Worm (Caenorhabditis elegans): Measurements from ENCODE around the gene str-48.

The str-48 gene

DNA sequence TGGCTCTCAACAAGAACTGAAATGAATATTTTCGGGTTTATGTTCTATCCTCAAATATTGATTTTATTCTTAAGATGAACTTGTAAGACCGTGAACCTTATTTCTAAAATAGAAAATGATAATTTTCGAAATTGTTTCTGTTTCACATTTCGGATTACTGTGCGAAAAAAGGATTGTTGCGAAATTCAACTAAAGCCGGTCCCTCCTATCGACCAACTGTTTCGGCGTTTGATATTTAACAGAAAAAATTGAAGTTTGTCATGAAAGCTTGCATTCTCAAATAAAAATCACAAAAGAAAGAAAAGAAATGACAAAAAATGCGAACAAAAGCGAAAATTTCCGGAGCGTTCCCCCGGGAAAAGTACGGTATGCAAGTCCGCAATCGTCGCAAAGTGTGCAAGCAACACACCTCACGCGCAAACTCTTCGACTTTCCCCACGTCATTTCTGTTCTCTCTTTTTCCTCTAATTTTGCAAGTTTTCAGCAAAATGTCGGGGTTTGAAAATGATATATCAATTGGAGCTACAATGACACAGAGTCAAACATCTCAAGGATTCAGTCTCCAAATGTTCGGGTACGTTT is 27.3 kb downstream of the str-48 start, which contains the start of gene C34D4.4:
C34D4.4 (plus strand) TSS at position 342 of the 582 bp plus-strand sequence.
- TF ChIP-seq nfya-1 (tag; optimal IDR thresholded peaks at IDR 0.05; ENCODE audit: insufficient read depth): peak; percentile 75
- no peak for TF ChIP-seq ztf-11 (tag; optimal IDR thresholded peaks at IDR 0.05)
- peak; percentile 48 for TF ChIP-seq lin-15B (tag; optimal IDR thresholded peaks at IDR 0.05)
- peak; percentile 16 for TF ChIP-seq ama-1 (optimal IDR thresholded peaks at IDR 0.05)
- peak; percentile 14 for TF ChIP-seq lin-39 (tag; optimal IDR thresholded peaks at IDR 0.05)
- TF ChIP-seq snpc-4 (tag; optimal IDR thresholded peaks at IDR 0.05): peak; percentile 28
- TF ChIP-seq nhr-25 (tag; optimal IDR thresholded peaks at IDR 0.05): peak; percentile 16
- TF ChIP-seq nhr-11 (tag; optimal IDR thresholded peaks at IDR 0.05): no peak
- no peak for TF ChIP-seq daf-12 (tag; optimal IDR thresholded peaks at IDR 0.05)
- TF ChIP-seq hmg-11 (tag; optimal IDR thresholded peaks at IDR 0.05): peak; percentile 23

DNA sequence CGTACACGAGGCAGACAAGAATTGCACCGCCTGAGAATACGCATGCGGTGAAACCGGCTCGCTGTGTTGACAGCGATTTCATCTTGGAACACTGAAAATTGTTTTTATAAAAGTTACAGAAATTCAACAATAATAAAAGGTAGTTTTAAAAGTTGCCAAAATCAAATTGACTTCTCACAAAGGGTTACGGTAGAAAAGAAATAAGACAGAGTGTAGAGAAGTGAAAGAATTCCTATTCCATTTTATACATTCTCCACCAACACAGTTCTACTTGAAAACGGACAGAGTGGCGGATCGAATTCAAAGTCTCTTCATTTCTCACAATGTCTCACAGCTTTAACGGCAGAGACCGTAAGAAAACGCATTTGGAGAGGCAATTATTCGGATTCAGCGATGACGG is 30.6 kb downstream of the str-48 start, which contains the start of gene col-113:
col-113 (minus strand) TSS at position 101 of the 400 bp plus-strand sequence.
- no peak for TF ChIP-seq ztf-4 (tag; optimal IDR thresholded peaks at IDR 0.05)
- TF ChIP-seq ceh-28 (tag; optimal IDR thresholded peaks at IDR 0.05): no peak
- no peak for TF ChIP-seq ceh-82 (tag; optimal IDR thresholded peaks at IDR 0.05)
- no peak for TF ChIP-seq fkh-2 (tag; optimal IDR thresholded peaks at IDR 0.05)
- no peak for TF ChIP-seq lsy-12 (tag; optimal IDR thresholded peaks at IDR 0.05)
- TF ChIP-seq nhr-12 (tag; optimal IDR thresholded peaks at IDR 0.05): no peak
- no peak for TF ChIP-seq nhr-77 (tag; optimal IDR thresholded peaks at IDR 0.05)
- no peak for TF ChIP-seq nhr-25 (tag; optimal IDR thresholded peaks at IDR 0.05)
- TF ChIP-seq nfya-1 (tag; optimal IDR thresholded peaks at IDR 0.05; ENCODE audit: insufficient read depth): no peak
- TF ChIP-seq lin-15B (tag; optimal IDR thresholded peaks at IDR 0.05): no peak
- TF ChIP-seq nhr-23 (tag; optimal IDR thresholded peaks at IDR 0.05): no peak
- no peak for TF ChIP-seq jun-1 (tag; optimal IDR thresholded peaks at IDR 0.05)
- TF ChIP-seq elt-3 (tag; optimal IDR thresholded peaks at IDR 0.05): no peak
- TF ChIP-seq nhr-11 (tag; optimal IDR thresholded peaks at IDR 0.05): no peak
- TF ChIP-seq fos-1 (tag; optimal IDR thresholded peaks at IDR 0.05): no peak

DNA sequence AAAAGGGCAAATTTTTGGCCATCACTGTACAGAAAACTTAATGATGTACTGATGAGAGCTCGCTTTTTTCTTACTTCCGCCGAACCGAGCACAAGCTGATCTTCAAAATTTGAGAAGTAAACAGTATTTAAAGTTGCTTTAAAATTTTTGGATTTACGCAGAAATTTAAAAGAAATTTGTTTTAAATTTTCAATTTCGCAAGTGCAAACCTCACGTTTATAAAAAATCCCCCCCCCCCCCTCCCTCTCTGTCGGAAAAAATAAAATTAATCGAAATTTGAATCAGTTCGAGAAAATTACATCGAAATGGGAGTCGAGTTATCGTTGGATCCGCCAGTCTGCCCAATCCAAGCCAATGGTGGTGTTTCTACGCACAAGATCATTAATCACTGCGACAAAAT is 31.6 kb downstream of the str-48 start, which contains the start of gene C34D4.3:
C34D4.3 (plus strand) TSS at position 301 of the 400 bp plus-strand sequence.
- TF ChIP-seq nhr-12 (tag; optimal IDR thresholded peaks at IDR 0.05): no peak
- TF ChIP-seq fos-1 (tag; optimal IDR thresholded peaks at IDR 0.05): no peak
- no peak for TF ChIP-seq nhr-77 (tag; optimal IDR thresholded peaks at IDR 0.05)
- no peak for TF ChIP-seq lsy-12 (tag; optimal IDR thresholded peaks at IDR 0.05)
- TF ChIP-seq ceh-9 (tag; optimal IDR thresholded peaks at IDR 0.05): no peak
- TF ChIP-seq ZK546.5 (tag; optimal IDR thresholded peaks at IDR 0.05): no peak

DNA sequence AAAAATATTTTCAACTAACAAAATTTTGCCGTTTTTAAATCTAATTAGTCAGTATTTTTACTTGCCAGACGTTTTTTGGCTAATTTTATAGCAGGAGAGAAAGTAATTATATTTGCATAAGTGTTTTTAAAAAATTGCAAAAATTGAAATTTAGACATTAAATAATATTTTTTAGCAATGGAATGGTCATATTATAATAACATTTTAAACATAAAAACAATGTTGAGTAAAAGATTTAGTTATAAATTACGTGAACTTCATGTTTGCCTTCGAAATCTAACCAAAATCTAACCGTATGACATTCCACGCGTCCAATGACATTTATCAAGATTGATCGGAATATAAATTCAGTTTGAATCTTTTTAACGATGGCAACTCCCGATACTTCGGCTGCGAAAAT is 32.6 kb downstream of the str-48 start, which contains the start of gene C34D4.2:
C34D4.2 (plus strand) TSS at position 301 of the 400 bp plus-strand sequence.
- TF ChIP-seq ama-1 (optimal IDR thresholded peaks at IDR 0.05): no peak
- TF ChIP-seq lsy-12 (tag; optimal IDR thresholded peaks at IDR 0.05): no peak

DNA sequence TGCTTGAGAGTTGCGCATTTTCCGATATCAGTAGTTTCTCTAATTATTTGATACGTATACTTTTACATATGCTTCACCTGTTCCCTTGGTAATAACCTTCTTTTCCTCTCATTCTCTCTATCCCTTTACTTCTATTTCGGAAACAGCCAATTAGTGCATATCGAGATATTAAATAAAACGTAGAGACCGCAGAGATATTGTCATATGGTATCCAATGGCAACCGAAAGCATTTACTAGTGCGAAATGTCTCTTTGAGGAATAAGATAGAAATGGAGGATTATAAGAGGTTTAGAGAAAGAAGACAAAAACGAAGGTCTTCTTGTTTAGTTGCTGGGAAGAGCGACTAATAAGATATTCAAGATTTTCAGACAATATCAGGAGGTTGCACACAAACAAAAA is 34.6 kb downstream of the str-48 start, which contains the start of gene maph-9:
maph-9 (plus strand) TSS at position 273 of the 400 bp plus-strand sequence.
- TF ChIP-seq nhr-28 (tag; optimal IDR thresholded peaks at IDR 0.05): no peak
- no peak for TF ChIP-seq unc-39 (tag; optimal IDR thresholded peaks at IDR 0.05)
- TF ChIP-seq fkh-2 (tag; optimal IDR thresholded peaks at IDR 0.05): no peak
- no peak for TF ChIP-seq sea-2 (GFP tag; optimal IDR thresholded peaks at IDR 0.05)
- TF ChIP-seq egl-27 (tag; optimal IDR thresholded peaks at IDR 0.05): no peak
- no peak for TF ChIP-seq nhr-77 (tag; optimal IDR thresholded peaks at IDR 0.05)
- no peak for TF ChIP-seq nhr-76 (tag; optimal IDR thresholded peaks at IDR 0.05)
- no peak for TF ChIP-seq jun-1 (tag; optimal IDR thresholded peaks at IDR 0.05)
- TF ChIP-seq mdl-1 (tag; optimal IDR thresholded peaks at IDR 0.05): no peak

DNA sequence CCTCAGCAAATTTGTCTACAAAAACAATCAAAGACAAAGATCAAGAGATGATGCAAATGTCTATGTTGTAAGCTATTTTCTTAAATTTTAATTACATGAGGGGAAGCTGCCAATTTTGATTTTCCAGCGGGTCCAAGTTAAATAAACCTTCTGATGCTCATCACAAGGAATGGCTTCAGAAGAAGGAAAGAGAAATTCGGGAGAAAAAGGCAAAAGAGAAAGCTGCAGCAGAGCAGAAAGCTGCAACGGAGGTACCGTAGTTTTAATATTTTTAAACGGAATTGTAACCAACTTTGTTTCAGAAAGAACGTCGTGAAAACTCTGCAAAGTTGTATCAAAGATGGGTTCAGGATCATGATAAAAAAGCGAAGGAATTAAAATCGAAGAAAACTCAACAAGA is 36.4 kb downstream of the str-48 start:
- no peak for TF ChIP-seq unc-62 (GFP tag; optimal IDR thresholded peaks at IDR 0.05)
- no peak for TF ChIP-seq egl-5 (tag; optimal IDR thresholded peaks at IDR 0.05)

Measured in whole organism, L3 larva.